Worm (Caenorhabditis elegans): ENCODE results near the gene spop-1.
"Not testable (repeated sequence)": the region's sequence is repeated elsewhere in the genome, so short reads cannot be mapped to it uniquely, and the experiment has no call there.

ce11 chrIII:10053312-10053711 lies 44.6 kb downstream of the spop-1 start, which contains the start of gene T16G12.12:
- TF ChIP-seq ztf-23 (GFP tag; IDR thresholded peaks at IDR 0.05); tab-1 (GFP tag; IDR thresholded peaks at IDR 0.05); klf-2 (GFP tag; conservative IDR thresholded peaks at IDR 0.05); flt-1 (GFP tag; IDR thresholded peaks at IDR 0.05): not testable (repeated sequence)
